Fruit fly (Drosophila melanogaster) whole organism, adult: ENCODE measurements around the gene CG42820.

Experiments
- CG11617 ChIP-seq: fragments of 200-800 bp; sonication (Bioruptor generic); optimal IDR thresholded peaks from 2 replicates; lab custom pipeline; 2017; ENCODE audit warnings: mild to moderate bottlenecking, missing biosample characterization, missing genetic modification reagents, missing genetic modification characterization
- CG12768 ChIP-seq: fragments of 200-800 bp; sonication (Bioruptor generic); optimal IDR thresholded peaks from 2 replicates; lab custom pipeline; 2017; ENCODE audit warnings: missing biosample characterization, missing genetic modification characterization, mild to moderate bottlenecking, moderate library complexity, missing genetic modification reagents
- CG14711 ChIP-seq: fragments of 200-800 bp; sonication (Bioruptor generic); optimal IDR thresholded peaks from 2 replicates; lab custom pipeline; 2018; ENCODE audit warnings: missing biosample characterization, mild to moderate bottlenecking, missing genetic modification characterization, moderate library complexity
- CG1620 ChIP-seq: fragments of 200-800 bp; sonication (Bioruptor generic); optimal IDR thresholded peaks from 2 replicates; lab custom pipeline; 2016; ENCODE audit warnings: missing biosample characterization, missing genetic modification characterization
- CG33017 ChIP-seq: fragments of 200-800 bp; sonication (Bioruptor generic); optimal IDR thresholded peaks from 2 replicates; lab custom pipeline; 2018; ENCODE audit warnings: missing biosample characterization, mild to moderate bottlenecking, missing genetic modification characterization, moderate library complexity
- CG5204 ChIP-seq: fragments of 200-800 bp; sonication (Bioruptor generic); optimal IDR thresholded peaks from 2 replicates; lab custom pipeline; 2016; ENCODE audit warnings: missing biosample characterization, missing genetic modification characterization
- CG7045 ChIP-seq: fragments of 200-800 bp; sonication (Bioruptor generic); optimal IDR thresholded peaks from 2 replicates; lab custom pipeline; 2017; ENCODE audit warnings: missing biosample characterization, mild to moderate bottlenecking, missing genetic modification characterization
- CG7101 ChIP-seq: fragments of 200-800 bp; sonication (Bioruptor generic); optimal IDR thresholded peaks from 2 replicates; lab custom pipeline; 2018; ENCODE audit warnings: missing biosample characterization, mild to moderate bottlenecking, missing genetic modification characterization, moderate library complexity
- Clk ChIP-seq: fragments of 200-800 bp; sonication (Bioruptor generic); optimal IDR thresholded peaks from 2 replicates; lab custom pipeline; 2017; ENCODE audit warnings: missing biosample characterization, missing genetic modification characterization
- Crg-1 ChIP-seq: fragments of 200-800 bp; sonication (Bioruptor generic); optimal IDR thresholded peaks from 2 replicates; lab custom pipeline; 2016; ENCODE audit warnings: missing biosample characterization, missing genetic modification characterization
- Hr96 ChIP-seq: fragments of 200-800 bp; sonication (Bioruptor generic); optimal IDR thresholded peaks from 2 replicates; lab custom pipeline; 2016; ENCODE audit warnings: missing biosample characterization, missing genetic modification characterization
- Mnt ChIP-seq: fragments of 200-800 bp; sonication (Bioruptor generic); optimal IDR thresholded peaks from 2 replicates; lab custom pipeline; 2016; ENCODE audit warnings: missing biosample characterization, mild to moderate bottlenecking, missing genetic modification characterization
- bab1 ChIP-seq: fragments of 200-800 bp; sonication (Bioruptor generic); optimal IDR thresholded peaks from 3 replicates; lab custom pipeline; 2019; ENCODE audit warnings: missing biosample characterization, mild to moderate bottlenecking, missing genetic modification characterization, moderate library complexity
- cic ChIP-seq: fragments of 200-800 bp; sonication (Bioruptor generic); optimal IDR thresholded peaks from 2 replicates; lab custom pipeline; 2017; ENCODE audit warnings: missing biosample characterization, mild to moderate bottlenecking, missing genetic modification characterization, moderate library complexity
- cnc ChIP-seq, 2 experiments: fragments of >200 bp; optimal IDR thresholded peaks; 2 replicates each; lab custom pipeline; 2017
- kay ChIP-seq: fragments of 200-800 bp; sonication (Bioruptor generic); peaks from one replicate; lab custom pipeline; 2016; ENCODE audit warnings: missing biosample characterization, missing genetic modification characterization, borderline replicate concordance
- ovo ChIP-seq: fragments of 200-800 bp; sonication (Bioruptor generic); optimal IDR thresholded peaks from 2 replicates; lab custom pipeline; 2016; ENCODE audit warnings: missing biosample characterization, missing genetic modification characterization
- pad ChIP-seq: fragments of 200-800 bp; sonication (Bioruptor generic); optimal IDR thresholded peaks from 3 replicates; lab custom pipeline; 2017; ENCODE audit warnings: missing biosample characterization, missing genetic modification characterization, mild to moderate bottlenecking, moderate library complexity, missing genetic modification reagents
- tj ChIP-seq: fragments of 200-800 bp; sonication (Bioruptor generic); optimal IDR thresholded peaks from 3 replicates; lab custom pipeline; 2017; ENCODE audit warnings: missing biosample characterization, mild to moderate bottlenecking, missing genetic modification characterization, moderate library complexity
- toe ChIP-seq: fragments of 200-800 bp; sonication (Bioruptor generic); optimal IDR thresholded peaks from 2 replicates; lab custom pipeline; 2016; ENCODE audit warnings: missing biosample characterization, missing genetic modification characterization

The CG42820 gene

dm6 chr2L:8411530-8411929 lies 19.3 kb upstream of the CG42820 start, which contains the start of gene Naglu:
Gene Naglu (minus strand): TSS chr2L:8411868.
- no peak for TF ChIP-seq kay (GFP tag; lab: Kevin White, UChicago)
- no peak for TF ChIP-seq toe (GFP tag; lab: Kevin White, UChicago)
- TF ChIP-seq Hr96 (GFP tag; lab: Kevin White, UChicago), result no peak
- no peak for TF ChIP-seq pad
- TF ChIP-seq CG5204 (GFP tag; lab: Kevin White, UChicago), result no peak
- no peak for TF ChIP-seq cnc (optimal IDR thresholded peaks at IDR 0.05; lab: Kevin White, UChicago)
- no peak for TF ChIP-seq tj (GFP tag; lab: Kevin White, UChicago)
- peak; percentile 5 for TF ChIP-seq CG33017 (tag; lab: Kevin White, UChicago)
- TF ChIP-seq cic (GFP tag; lab: Kevin White, UChicago), result peak; percentile 27
- peak; percentile 7 for TF ChIP-seq CG11617 (GFP tag; lab: Kevin White, UChicago)
- no peak for TF ChIP-seq CG1620
- TF ChIP-seq CG7045, result no peak
- TF ChIP-seq Mnt (GFP tag; lab: Kevin White, UChicago), result no peak
- TF ChIP-seq bab1, result no peak
- peak; percentile 24 for TF ChIP-seq CG7101 (tag; lab: Kevin White, UChicago)
- no peak for TF ChIP-seq Crg-1 (GFP tag; lab: Kevin White, UChicago)
- no peak for TF ChIP-seq ovo
- no peak for TF ChIP-seq CG14711
- peak; percentile 17 for TF ChIP-seq CG12768
- TF ChIP-seq Clk (GFP tag; lab: Kevin White, UChicago), result no peak

dm6 chr2L:8403286-8404270 lies 11.4 kb upstream of the CG42820 start, which contains the start of gene emb:
Gene emb (plus strand): TSS chr2L:8403573.
- TF ChIP-seq toe (GFP tag; lab: Kevin White, UChicago) (no peak), ovo (no peak), tj (GFP tag; lab: Kevin White, UChicago) (peak; percentile 51), CG33017 (tag; lab: Kevin White, UChicago) (no peak), Clk (GFP tag; lab: Kevin White, UChicago) (peak; percentile 8), CG12768 (peak; percentile 37), CG7101 (tag; lab: Kevin White, UChicago) (peak; percentile 56), CG14711 (no peak), Hr96 (GFP tag; lab: Kevin White, UChicago) (no peak), cic (GFP tag; lab: Kevin White, UChicago) (peak; percentile 80), CG7045 (no peak), Mnt (GFP tag; lab: Kevin White, UChicago) (peak; percentile 80), pad (peak; percentile 47), kay (GFP tag; lab: Kevin White, UChicago) (no peak), Crg-1 (GFP tag; lab: Kevin White, UChicago) (peak; percentile 43), CG11617 (GFP tag; lab: Kevin White, UChicago) (peak; percentile 50), CG5204 (GFP tag; lab: Kevin White, UChicago) (no peak), bab1 (peak; percentile 79), CG1620 (peak; percentile 11), cnc (optimal IDR thresholded peaks at IDR 0.05; lab: Kevin White, UChicago) (no peak)

dm6 chr2L:8402928-8403285 lies 10.7 kb upstream of the CG42820 start, which contains the start of gene fy:
Gene fy (minus strand): TSS chr2L:8403280.
- TF ChIP-seq CG33017 (tag; lab: Kevin White, UChicago) (no peak), cnc (optimal IDR thresholded peaks at IDR 0.05; lab: Kevin White, UChicago) (no peak), CG12768 (no peak), pad (no peak), tj (GFP tag; lab: Kevin White, UChicago) (no peak), CG7101 (tag; lab: Kevin White, UChicago) (no peak), toe (GFP tag; lab: Kevin White, UChicago) (no peak), Crg-1 (GFP tag; lab: Kevin White, UChicago) (no peak), CG11617 (GFP tag; lab: Kevin White, UChicago) (no peak), Mnt (GFP tag; lab: Kevin White, UChicago) (no peak), ovo (no peak), Hr96 (GFP tag; lab: Kevin White, UChicago) (no peak)

- TF ChIP-seq CG11617 (GFP tag; lab: Kevin White, UChicago) (no peak), cic (GFP tag; lab: Kevin White, UChicago) (peak; percentile 79), bab1 (peak; percentile 26)
Observed at dm6 chr2L:8399863-8400598, 7.8 kb upstream of the CG42820 start, which contains the start of gene CG31898. Gene CG31898 (plus strand): TSS chr2L:8400421.

- no peak for TF ChIP-seq bab1
- no peak for TF ChIP-seq CG11617 (GFP tag; lab: Kevin White, UChicago)
- no peak for TF ChIP-seq Crg-1 (GFP tag; lab: Kevin White, UChicago)
- no peak for TF ChIP-seq toe (GFP tag; lab: Kevin White, UChicago)
- TF ChIP-seq CG7101 (tag; lab: Kevin White, UChicago), result no peak
- no peak for TF ChIP-seq CG33017 (tag; lab: Kevin White, UChicago)
- no peak for TF ChIP-seq cic (GFP tag; lab: Kevin White, UChicago)
- no peak for TF ChIP-seq Clk (GFP tag; lab: Kevin White, UChicago)
- TF ChIP-seq cnc (optimal IDR thresholded peaks at IDR 0.05; lab: Kevin White, UChicago), result no peak
- TF ChIP-seq tj (GFP tag; lab: Kevin White, UChicago), result no peak
- no peak for TF ChIP-seq CG1620
- TF ChIP-seq CG5204 (GFP tag; lab: Kevin White, UChicago), result no peak
- no peak for TF ChIP-seq CG12768
- no peak for TF ChIP-seq pad
- TF ChIP-seq CG14711, result no peak
- TF ChIP-seq Hr96 (GFP tag; lab: Kevin White, UChicago), result no peak
- no peak for TF ChIP-seq kay (GFP tag; lab: Kevin White, UChicago)
- no peak for TF ChIP-seq Mnt (GFP tag; lab: Kevin White, UChicago)
- TF ChIP-seq ovo, result no peak
- TF ChIP-seq CG7045, result no peak
Observed at dm6 chr2L:8398721-8399120, 6.5 kb upstream of the CG42820 start, which contains the start of gene CG13386. Gene CG13386 (plus strand): TSS chr2L:8399021.
